Worm (Caenorhabditis elegans) whole organism, late embryonic: ENCODE data around the gene rpl-10.

Experiments
- C38D4.7 ChIP-seq: fragments of 200-800 bp; sonication (Bioruptor generic); optimal IDR thresholded peaks from 2 replicates; lab custom pipeline; 2018; ENCODE audit warnings: mild to moderate bottlenecking, missing genetic modification characterization, moderate library complexity, missing compliant biosample characterization
- elt-2 ChIP-seq: sonication (generic microtip); optimal IDR thresholded peaks from 2 replicates; lab custom pipeline; 2016; ENCODE audit warnings: missing genetic modification reagents, missing genetic modification characterization, missing compliant biosample characterization
- elt-4 ChIP-seq: sonication (generic microtip); optimal IDR thresholded peaks from 2 replicates; lab custom pipeline; 2016; ENCODE audit warnings: missing genetic modification characterization, missing compliant biosample characterization
- fkh-10 ChIP-seq: fragments of 150-350 bp; optimal IDR thresholded peaks from 2 replicates; lab custom pipeline; 2014; ENCODE audit warnings: missing biosample characterization, missing genetic modification reagents, missing genetic modification characterization
- hlh-13 ChIP-seq: fragments of 200-800 bp; sonication (Bioruptor generic); optimal IDR thresholded peaks from 2 replicates; lab custom pipeline; 2018; ENCODE audit warnings: mild to moderate bottlenecking, missing genetic modification characterization, missing compliant biosample characterization
- pha-2 ChIP-seq: sonication (generic microtip); optimal IDR thresholded peaks from 2 replicates; lab custom pipeline; 2017; ENCODE audit warnings: mild to moderate bottlenecking, missing genetic modification characterization, missing compliant biosample characterization
- pha-4 ChIP-seq: fragments of 150-350 bp; optimal IDR thresholded peaks from 2 replicates; lab custom pipeline; 2018; ENCODE audit warnings: missing biosample characterization, missing genetic modification reagents, missing genetic modification characterization
- unc-3 ChIP-seq, 2 experiments: fragments of 200-800 bp in 1 of 2; sonication (Bioruptor generic) in 1 of 2; sonication (generic microtip) in 1 of 2; conservative IDR thresholded peaks in 1 of 2; optimal IDR thresholded peaks in 1 of 2; 2 replicates each; pipeline versions ENCODE4 v1.3.6 to Lab custom; 2016 to 2022; ENCODE audit warnings: missing compliant biosample characterization in 2 of 2, missing genetic modification characterization in 2 of 2, missing genetic modification reagents in 1 of 2
- unc-86 ChIP-seq: sonication (generic microtip); optimal IDR thresholded peaks from 2 replicates; lab custom pipeline; 2016; ENCODE audit warnings: missing genetic modification characterization, missing compliant biosample characterization

DNA sequence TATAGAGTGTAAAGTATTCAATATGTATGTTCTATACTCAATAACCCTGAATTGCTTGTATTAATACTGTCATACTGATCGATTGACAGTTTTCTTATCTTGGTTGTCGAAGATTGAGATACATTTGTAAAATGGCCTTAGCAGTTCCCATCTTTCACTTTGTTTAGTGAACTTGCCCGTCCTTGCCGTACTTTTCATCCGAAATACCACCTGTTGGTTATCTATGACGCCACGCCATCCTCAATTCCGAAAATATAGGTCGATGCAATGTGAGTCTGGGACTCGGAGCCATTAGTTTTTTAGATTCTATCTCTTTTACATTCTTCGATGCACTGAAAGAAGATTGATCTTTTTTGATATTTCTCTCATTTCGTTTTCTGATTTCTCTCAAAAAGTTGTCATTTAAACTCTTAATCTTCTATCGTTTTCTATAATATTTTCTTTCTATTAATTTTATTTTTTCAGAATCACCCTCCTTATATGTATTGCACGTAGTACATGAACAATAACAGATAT lies 14.1 kb upstream of the rpl-10 start, which contains the start of gene ulp-4:
- no peak for TF ChIP-seq C38D4.7 (GFP tag; lab: Kevin White, UChicago)
- TF ChIP-seq pha-4 (tag; lab: Kevin White, UChicago), result no peak
- TF ChIP-seq hlh-13 (GFP tag; lab: Kevin White, UChicago), result no peak
- no peak for TF ChIP-seq elt-4 (tag; lab: Kevin White, UChicago)
- no peak for TF ChIP-seq elt-2 (tag; lab: Kevin White, UChicago)
- no peak for TF ChIP-seq fkh-10 (GFP tag; lab: Kevin White, UChicago)
- TF ChIP-seq unc-3 (GFP tag; conservative IDR thresholded peaks at IDR 0.05; lab: Robert Waterston, UW), result no peak
- TF ChIP-seq unc-3 (tag; optimal IDR thresholded peaks at IDR 0.05; lab: Kevin White, UChicago), result no peak
- TF ChIP-seq unc-86 (tag; lab: Kevin White, UChicago), result no peak
- no peak for TF ChIP-seq pha-2 (tag; lab: Kevin White, UChicago)
